Worm (Caenorhabditis elegans) whole organism, L1 larva: ENCODE results near the gene T26A8.3.
"Not testable (repeated sequence)": the region's sequence is repeated elsewhere in the genome, so short reads cannot be mapped to it uniquely, and the experiment has no call there.

Source experiments
- C04F5.9 ChIP-seq: sonication (generic microtip); optimal IDR thresholded peaks from 2 replicates; lab custom pipeline; 2016; ENCODE audit warnings: missing genetic modification characterization, missing compliant biosample characterization
- C34B4.2 ChIP-seq: sonication (generic microtip); optimal IDR thresholded peaks from 2 replicates; lab custom pipeline; 2017; ENCODE audit warnings: mild to moderate bottlenecking, missing genetic modification characterization, missing compliant biosample characterization
- blmp-1 ChIP-seq: fragments of 150-350 bp; optimal IDR thresholded peaks from 2 replicates; lab custom pipeline; 2014; ENCODE audit warnings: missing biosample characterization, missing genetic modification characterization
- ceh-8 ChIP-seq: fragments of 200-800 bp; sonication (Bioruptor generic); optimal IDR thresholded peaks from 2 replicates; lab custom pipeline; 2018; ENCODE audit warnings: mild to moderate bottlenecking, missing genetic modification characterization, moderate library complexity, missing compliant biosample characterization
- ceh-88 ChIP-seq: fragments of 200-800 bp; sonication (Bioruptor generic); IDR thresholded peaks from 2 replicates; pipeline ENCODE4 v1.3.6; 2022; ENCODE audit warnings: missing genetic modification characterization, missing compliant biosample characterization
- dpl-1 ChIP-seq, 3 experiments: fragments of 150-350 bp in 2 of 3; sonication (generic microtip) in 1 of 3; optimal IDR thresholded peaks; 2 replicates each; lab custom pipeline; 2014 to 2017; ENCODE audit warnings: missing biosample characterization in 3 of 3, missing genetic modification characterization in 3 of 3, missing genetic modification reagents in 3 of 3
- ets-5 ChIP-seq: fragments of 200-800 bp; sonication (Bioruptor generic); IDR thresholded peaks from 2 replicates; pipeline ENCODE4 v1.3.6; 2022; ENCODE audit warnings: missing genetic modification characterization, missing compliant biosample characterization
- fkh-10 ChIP-seq: sonication (generic microtip); optimal IDR thresholded peaks from 2 replicates; lab custom pipeline; 2017; ENCODE audit warnings: missing biosample characterization, missing genetic modification reagents, missing genetic modification characterization
- fkh-4 ChIP-seq: sonication (generic microtip); optimal IDR thresholded peaks from 2 replicates; lab custom pipeline; 2016; ENCODE audit warnings: missing compliant biosample characterization, missing genetic modification characterization, borderline replicate concordance
- isw-1 ChIP-seq: fragments of 200-800 bp; sonication (Bioruptor generic); IDR thresholded peaks from 2 replicates; pipeline ENCODE4 v1.3.6; 2022; ENCODE audit warnings: missing genetic modification characterization, missing compliant biosample characterization
- jun-1 ChIP-seq: fragments of 150-350 bp; optimal IDR thresholded peaks from 2 replicates; lab custom pipeline; 2014; ENCODE audit warnings: missing biosample characterization, missing genetic modification reagents, missing genetic modification characterization
- lin-13 ChIP-seq: fragments of 150-350 bp; optimal IDR thresholded peaks from 2 replicates; lab custom pipeline; 2014; ENCODE audit warnings: missing biosample characterization, missing genetic modification reagents, missing genetic modification characterization
- lin-14 ChIP-seq: fragments of 200-800 bp; sonication (Bioruptor generic); optimal IDR thresholded peaks from 2 replicates; lab custom pipeline; 2018; ENCODE audit warnings: mild to moderate bottlenecking, missing genetic modification characterization, moderate library complexity, missing compliant biosample characterization
- lir-3 ChIP-seq: sonication (generic microtip); optimal IDR thresholded peaks from 2 replicates; lab custom pipeline; 2016; ENCODE audit warnings: mild to moderate bottlenecking, missing genetic modification characterization, moderate library complexity, missing compliant biosample characterization; ENCODE audit not compliant: poor library complexity
- mdl-1 ChIP-seq, 2 experiments: fragments of 150-350 bp; optimal IDR thresholded peaks; 2 replicates each; lab custom pipeline; 2014 to 2017; ENCODE audit warnings: missing biosample characterization in 2 of 2, missing genetic modification characterization in 2 of 2, inconsistent platforms in 1 of 2
- mef-2 ChIP-seq: fragments of 150-350 bp; optimal IDR thresholded peaks from 2 replicates; lab custom pipeline; 2014; ENCODE audit warnings: missing biosample characterization, missing genetic modification characterization
- nhr-71 ChIP-seq: sonication (generic microtip); optimal IDR thresholded peaks from 2 replicates; lab custom pipeline; 2016; ENCODE audit warnings: mild to moderate bottlenecking, missing genetic modification characterization, moderate library complexity, missing compliant biosample characterization
- nhr-77 ChIP-seq: fragments of 150-350 bp; optimal IDR thresholded peaks from 2 replicates; lab custom pipeline; 2014; ENCODE audit warnings: missing biosample characterization, missing genetic modification characterization
- nhr-84 ChIP-seq: sonication (generic microtip); optimal IDR thresholded peaks from 2 replicates; lab custom pipeline; 2017; ENCODE audit warnings: missing biosample characterization, missing genetic modification characterization
- pqm-1 ChIP-seq: sonication (generic microtip); optimal IDR thresholded peaks from 3 replicates; lab custom pipeline; 2017; ENCODE audit warnings: missing biosample characterization, missing genetic modification characterization
- rnt-1 ChIP-seq: sonication (generic microtip); optimal IDR thresholded peaks from 2 replicates; lab custom pipeline; 2016; ENCODE audit warnings: mild to moderate bottlenecking, missing genetic modification characterization, moderate library complexity, missing compliant biosample characterization
- skn-1 ChIP-seq: fragments of 150-350 bp; optimal IDR thresholded peaks from 2 replicates; lab custom pipeline; 2014; ENCODE audit warnings: missing biosample characterization, missing genetic modification characterization
- snpc-4 ChIP-seq: fragments of 150-350 bp; optimal IDR thresholded peaks from 2 replicates; lab custom pipeline; 2014; ENCODE audit warnings: missing biosample characterization, missing genetic modification characterization
- snu-23 ChIP-seq: sonication (generic microtip); optimal IDR thresholded peaks from 2 replicates; lab custom pipeline; 2016; ENCODE audit warnings: missing genetic modification characterization, missing compliant biosample characterization
- sox-4 ChIP-seq: sonication (generic microtip); optimal IDR thresholded peaks from 2 replicates; lab custom pipeline; 2016; ENCODE audit warnings: missing genetic modification characterization, missing compliant biosample characterization
- sup-37 ChIP-seq: fragments of 200-800 bp; sonication (Bioruptor generic); optimal IDR thresholded peaks from 2 replicates; lab custom pipeline; 2018; ENCODE audit warnings: mild to moderate bottlenecking, missing genetic modification characterization, missing compliant biosample characterization
- unc-130 ChIP-seq: fragments of 150-350 bp; optimal IDR thresholded peaks from 2 replicates; lab custom pipeline; 2017; ENCODE audit warnings: missing biosample characterization, missing genetic modification characterization, inconsistent platforms
- unc-30 ChIP-seq: sonication (generic microtip); optimal IDR thresholded peaks from 2 replicates; lab custom pipeline; 2017; ENCODE audit warnings: missing biosample characterization, missing genetic modification characterization
- unc-62 ChIP-seq: fragments of 150-350 bp; optimal IDR thresholded peaks from 2 replicates; lab custom pipeline; 2014; ENCODE audit warnings: missing biosample characterization, missing genetic modification reagents, missing genetic modification characterization
- unc-98 ChIP-seq: fragments of 200-800 bp; sonication (Bioruptor generic); IDR thresholded peaks from 2 replicates; pipeline ENCODE4 v1.3.6; 2022; ENCODE audit warnings: missing genetic modification characterization, missing compliant biosample characterization
- xbp-1 ChIP-seq: sonication (generic microtip); optimal IDR thresholded peaks from 2 replicates; lab custom pipeline; 2016; ENCODE audit warnings: missing genetic modification characterization, missing compliant biosample characterization
- ztf-4 ChIP-seq: fragments of 150-350 bp; optimal IDR thresholded peaks from 2 replicates; lab custom pipeline; 2014; ENCODE audit warnings: missing biosample characterization, missing genetic modification characterization

The T26A8.3 gene

DNA sequence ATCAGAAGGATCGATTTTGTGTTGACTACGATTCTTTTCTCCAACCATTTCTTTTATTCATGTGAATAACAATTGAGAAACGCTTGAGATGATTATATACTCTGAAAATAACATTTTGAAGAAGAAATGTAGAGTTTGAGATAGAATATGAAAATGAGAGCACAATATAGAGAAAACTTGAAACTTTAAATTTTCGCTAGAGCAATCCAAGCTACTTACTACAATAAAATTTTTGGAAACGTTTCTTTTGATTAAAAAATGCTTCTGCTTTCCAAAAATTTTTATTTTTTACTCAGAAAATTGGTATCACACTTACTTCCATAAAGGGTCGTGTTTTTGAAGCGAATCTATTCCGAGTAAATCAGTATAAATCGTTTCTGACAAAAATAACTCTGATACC lies 5.5 kb downstream of the T26A8.3 start, which contains the start of gene M116.5:
TSS of gene M116.5 (minus strand) at position 101 of the 400 bp plus-strand sequence.
- TF ChIP-seq ets-5 (no peak), isw-1 (no peak), jun-1 (tag; lab: Kevin White, UChicago) (no peak)

DNA sequence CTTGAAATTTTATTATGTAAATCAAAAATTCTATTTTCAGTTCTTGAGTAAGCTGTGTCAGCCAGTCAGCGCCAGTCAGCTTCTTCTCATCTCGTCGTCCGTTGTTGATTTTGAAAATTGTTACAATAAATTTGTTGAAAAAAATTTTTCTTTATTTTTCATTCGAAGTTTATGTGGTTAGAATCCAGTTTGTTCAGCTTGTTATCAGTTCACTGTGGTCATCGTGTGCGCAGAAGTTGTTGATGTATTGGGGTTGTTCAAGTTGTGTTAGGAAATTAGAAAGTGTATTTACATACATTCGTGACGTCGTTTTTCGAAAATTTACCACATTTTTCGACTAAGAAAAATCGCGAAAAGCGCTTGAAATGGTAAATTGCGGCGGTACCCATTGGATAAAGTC lies 28.6 kb downstream of the T26A8.3 start:
- TF ChIP-seq ceh-88 (GFP tag; lab: Robert Waterston, UW), result no peak

DNA sequence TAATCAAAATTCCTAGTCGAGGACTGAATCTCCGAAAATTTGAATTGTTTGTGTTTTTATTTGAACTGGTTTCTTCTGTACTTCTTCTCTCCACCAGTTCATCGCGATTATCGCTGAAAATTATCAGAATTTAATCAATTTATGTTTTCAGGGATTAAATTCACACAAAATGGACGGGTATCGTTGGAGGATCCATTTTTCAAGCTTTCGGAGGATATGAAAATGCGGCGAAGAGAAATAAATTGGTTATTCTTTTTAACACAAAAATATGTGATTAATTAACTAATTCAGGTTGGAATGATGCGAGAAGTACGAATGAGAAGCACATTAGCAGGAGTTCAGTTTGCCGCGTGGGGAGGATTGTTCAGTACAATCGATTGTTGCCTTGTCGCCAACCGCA lies 30.1 kb downstream of the T26A8.3 start, which contains the start of gene timm-17B.2:
TSS of gene timm-17B.2 (plus strand) at position 301 of the 400 bp plus-strand sequence.
- no peak for TF ChIP-seq sox-4 (tag; lab: Kevin White, UChicago)
- no peak for TF ChIP-seq unc-62 (GFP tag; lab: Kevin White, UChicago)
- TF ChIP-seq xbp-1, result no peak
- TF ChIP-seq pqm-1 (tag; lab: Kevin White, UChicago), result no peak
- no peak for TF ChIP-seq rnt-1 (tag; lab: Kevin White, UChicago)
- TF ChIP-seq lin-13 (GFP tag; lab: Kevin White, UChicago), result no peak
- TF ChIP-seq nhr-71 (tag; lab: Kevin White, UChicago), result no peak
- no peak for TF ChIP-seq ceh-8 (GFP tag; lab: Kevin White, UChicago)
- no peak for TF ChIP-seq C04F5.9 (tag; lab: Kevin White, UChicago)
- TF ChIP-seq lin-14 (GFP tag; lab: Kevin White, UChicago), result no peak
- TF ChIP-seq snu-23 (GFP tag; lab: Kevin White, UChicago), result no peak
- TF ChIP-seq unc-98 (GFP tag; lab: Robert Waterston, UW), result no peak
- no peak for TF ChIP-seq fkh-10 (GFP tag; lab: Kevin White, UChicago)
- no peak for TF ChIP-seq mdl-1 (tag; optimal IDR thresholded peaks at IDR 0.05; lab: Kevin White, UChicago)
- TF ChIP-seq sup-37 (GFP tag; lab: Kevin White, UChicago), result no peak
- TF ChIP-seq mef-2 (tag; lab: Kevin White, UChicago), result no peak
- TF ChIP-seq C34B4.2 (tag; lab: Kevin White, UChicago), result no peak
- TF ChIP-seq unc-30 (tag; lab: Kevin White, UChicago), result no peak
- no peak for TF ChIP-seq blmp-1 (tag; lab: Kevin White, UChicago)

DNA sequence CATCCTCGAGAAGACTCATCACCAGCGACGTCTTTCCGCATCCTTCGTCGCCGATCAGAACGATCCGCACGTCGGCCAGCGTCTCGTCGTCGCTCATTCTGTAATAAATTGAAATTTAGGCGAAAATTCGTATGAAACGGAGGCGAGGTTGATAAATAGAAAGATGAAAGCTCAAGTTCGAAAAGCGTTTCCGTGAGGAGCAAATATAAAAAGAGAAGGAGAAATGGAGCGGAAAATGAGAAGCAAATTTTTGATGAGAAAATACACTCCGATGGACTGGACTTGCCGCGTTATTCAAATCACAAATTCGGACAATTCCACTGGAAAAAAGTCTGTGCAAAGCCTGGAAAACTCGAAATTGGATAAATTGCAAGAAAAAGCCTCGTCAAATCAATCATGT lies 32.3 kb downstream of the T26A8.3 start, which contains the start of gene D2096.11:
TSS of gene D2096.11 (minus strand) at position 101 of the 400 bp plus-strand sequence.
- TF ChIP-seq unc-130, result no peak
- no peak for TF ChIP-seq nhr-84 (tag; lab: Kevin White, UChicago)

DNA sequence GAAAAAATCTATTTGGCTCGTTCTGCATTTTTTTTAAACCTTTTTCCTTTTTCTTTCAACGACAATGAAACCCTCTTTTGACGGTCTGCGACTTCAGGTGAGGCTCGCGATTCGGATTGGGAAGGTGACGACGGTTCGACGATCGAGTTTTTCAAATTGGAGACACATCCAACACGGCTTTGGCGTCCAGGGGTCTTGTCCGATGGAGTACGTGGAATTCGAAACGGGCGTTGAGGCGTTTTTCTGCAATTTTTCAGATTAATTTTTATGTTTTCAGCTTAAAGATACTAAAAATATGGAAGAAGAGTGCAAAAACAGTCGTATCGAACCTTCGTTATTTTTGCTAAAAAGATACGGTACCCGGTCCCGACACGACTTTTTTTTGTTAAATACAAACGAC lies 37.3 kb downstream of the T26A8.3 start, which contains the start of gene D2096.10:
TSS of gene D2096.10 (minus strand) at position 101 of the 400 bp plus-strand sequence.
- not testable (repeated sequence) for TF ChIP-seq fkh-4; dpl-1 (GFP tag; optimal IDR thresholded peaks at IDR 0.05; lab: Kevin White, UChicago); nhr-77 (tag; lab: Kevin White, UChicago)

DNA sequence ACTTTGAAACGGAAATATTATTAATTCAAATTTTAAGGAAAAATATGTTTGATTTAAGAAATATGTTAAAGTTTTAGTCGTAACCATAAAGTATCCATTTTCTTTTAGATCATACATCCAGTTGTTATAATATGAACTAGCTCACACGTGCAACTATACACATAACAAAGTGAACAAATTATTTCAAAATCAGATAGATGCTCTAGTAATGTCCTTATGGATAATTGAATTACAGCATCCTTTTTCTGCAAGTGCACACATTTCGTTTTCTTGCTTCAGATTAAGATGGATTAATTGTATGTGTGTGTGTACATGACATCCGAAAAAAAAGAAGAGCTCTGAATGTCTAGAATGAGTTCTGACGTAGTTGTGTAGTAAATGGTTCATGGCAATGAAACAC lies 40.8 kb downstream of the T26A8.3 start:
- TF ChIP-seq ztf-4 (tag; lab: Kevin White, UChicago) (no peak), nhr-84 (tag; lab: Kevin White, UChicago) (no peak), snpc-4 (no peak), lir-3 (tag; lab: Kevin White, UChicago) (no peak), skn-1 (tag; lab: Kevin White, UChicago) (no peak), lin-14 (GFP tag; lab: Kevin White, UChicago) (peak; percentile 39)
